Worm (Caenorhabditis elegans) whole organism, L4 larva: ENCODE measurements around the gene lipl-4.

ENCODE experiments used
- F10B5.3 ChIP-seq: sonication (generic microtip); optimal IDR thresholded peaks from 2 replicates; lab custom pipeline; 2016; ENCODE audit warnings: mild to moderate bottlenecking, missing genetic modification characterization, missing compliant biosample characterization
- F49E8.2 ChIP-seq: sonication (generic microtip); optimal IDR thresholded peaks from 2 replicates; lab custom pipeline; 2016; ENCODE audit warnings: missing compliant biosample characterization, mild to moderate bottlenecking, missing genetic modification characterization, borderline replicate concordance
- R02D3.7 ChIP-seq: fragments of 150-350 bp; sonication (generic microtip); optimal IDR thresholded peaks from 3 replicates; lab custom pipeline; 2014; ENCODE audit warnings: missing biosample characterization, missing genetic modification characterization
- Y105C5A.15 ChIP-seq: fragments of 200-800 bp; sonication (Bioruptor generic); IDR thresholded peaks from 2 replicates; pipeline ENCODE4 v1.3.6; 2022; ENCODE audit warnings: missing genetic modification characterization, missing compliant biosample characterization
- Y5F2A.4 ChIP-seq: fragments of 200-800 bp; sonication (Bioruptor generic); optimal IDR thresholded peaks from 2 replicates; lab custom pipeline; 2018; ENCODE audit warnings: mild to moderate bottlenecking, missing genetic modification characterization, missing compliant biosample characterization
- Y75B8A.6 ChIP-seq: fragments of 200-800 bp; sonication (Bioruptor generic); IDR thresholded peaks from 2 replicates; pipeline ENCODE4 v1.3.6; 2022; ENCODE audit warnings: missing genetic modification reagents, missing genetic modification characterization, missing compliant biosample characterization
- ZK546.5 ChIP-seq, 2 experiments: sonication (generic microtip); optimal IDR thresholded peaks; 2 replicates each; lab custom pipeline; 2017; ENCODE audit warnings: missing biosample characterization in 2 of 2, missing genetic modification characterization in 2 of 2
- aha-1 ChIP-seq: fragments of 150-350 bp; peaks from one replicate; lab custom pipeline; 2014; ENCODE audit warnings: missing biosample characterization, missing genetic modification characterization
- aly-2 ChIP-seq: sonication (generic microtip); optimal IDR thresholded peaks from 2 replicates; lab custom pipeline; 2018; ENCODE audit warnings: missing biosample characterization, missing genetic modification characterization
- ama-1 ChIP-seq: fragments of 150-350 bp; optimal IDR thresholded peaks from 2 replicates; lab custom pipeline; 2014; ENCODE audit warnings: inconsistent platforms, mixed read lengths
- arid-1 ChIP-seq: fragments of 200-800 bp; sonication (Bioruptor generic); conservative IDR thresholded peaks from 2 replicates; pipeline ENCODE4 v1.3.6; 2022; ENCODE audit warnings: missing genetic modification reagents, missing genetic modification characterization, missing compliant biosample characterization
- ceh-20 ChIP-seq: fragments of 200-800 bp; sonication (Bioruptor generic); IDR thresholded peaks from 2 replicates; pipeline ENCODE4 v1.3.6; 2022; ENCODE audit warnings: missing genetic modification reagents, missing genetic modification characterization, missing compliant biosample characterization
- ceh-32 ChIP-seq: sonication (generic microtip); optimal IDR thresholded peaks from 2 replicates; lab custom pipeline; 2016; ENCODE audit warnings: mild to moderate bottlenecking, missing genetic modification characterization, missing compliant biosample characterization; ENCODE audit not compliant: poor library complexity
- ceh-82 ChIP-seq: sonication (generic microtip); optimal IDR thresholded peaks from 2 replicates; lab custom pipeline; 2017; ENCODE audit warnings: missing biosample characterization, missing genetic modification characterization
- ces-1 ChIP-seq: fragments of 150-350 bp; sonication (generic microtip); optimal IDR thresholded peaks from 4 replicates; lab custom pipeline; 2014; ENCODE audit warnings: missing biosample characterization, missing genetic modification reagents, missing genetic modification characterization
- daf-12 ChIP-seq: fragments of 150-350 bp; optimal IDR thresholded peaks from 2 replicates; lab custom pipeline; 2014; ENCODE audit warnings: missing biosample characterization, missing genetic modification reagents, missing genetic modification characterization
- dmd-6 ChIP-seq: fragments of 200-800 bp; sonication (Bioruptor generic); IDR thresholded peaks from 2 replicates; pipeline ENCODE4 v1.3.6; 2022; ENCODE audit warnings: missing genetic modification reagents, missing genetic modification characterization, missing compliant biosample characterization
- dpl-1 ChIP-seq: fragments of 150-350 bp; optimal IDR thresholded peaks from 2 replicates; lab custom pipeline; 2014; ENCODE audit warnings: missing biosample characterization, missing genetic modification reagents, missing genetic modification characterization
- dve-1 ChIP-seq: sonication (generic microtip); optimal IDR thresholded peaks from 2 replicates; lab custom pipeline; 2017; ENCODE audit warnings: antibody characterized with exemption, mild to moderate bottlenecking, missing genetic modification characterization, missing compliant biosample characterization; ENCODE audit not compliant: insufficient read depth
- egl-27 ChIP-seq: sonication (generic microtip); optimal IDR thresholded peaks from 3 replicates; lab custom pipeline; 2017; ENCODE audit warnings: missing biosample characterization, missing genetic modification reagents, missing genetic modification characterization
- egl-43 ChIP-seq: fragments of 200-800 bp; sonication (Bioruptor generic); IDR thresholded peaks from 2 replicates; pipeline ENCODE4 v1.3.6; 2022; ENCODE audit warnings: missing genetic modification reagents, missing genetic modification characterization, missing compliant biosample characterization
- fkh-10 ChIP-seq: fragments of 150-350 bp; optimal IDR thresholded peaks from 2 replicates; lab custom pipeline; 2014; ENCODE audit warnings: missing biosample characterization, missing genetic modification reagents, missing genetic modification characterization
- hif-1 ChIP-seq, 2 experiments: sonication (generic microtip); optimal IDR thresholded peaks; 2 replicates each; lab custom pipeline; 2016 to 2017; ENCODE audit warnings: missing compliant biosample characterization in 2 of 2, missing genetic modification characterization in 2 of 2, missing genetic modification reagents in 2 of 2, missing genotype in 2 of 2, mild to moderate bottlenecking in 1 of 2
- hlh-11 ChIP-seq: fragments of 200-800 bp; sonication (Bioruptor generic); optimal IDR thresholded peaks from 2 replicates; lab custom pipeline; 2018; ENCODE audit warnings: mild to moderate bottlenecking, missing genetic modification characterization, missing compliant biosample characterization
- lin-13 ChIP-seq: fragments of 150-350 bp; optimal IDR thresholded peaks from 2 replicates; lab custom pipeline; 2014; ENCODE audit warnings: missing biosample characterization, missing genetic modification reagents, missing genetic modification characterization
- lin-29 ChIP-seq: fragments of 200-800 bp; sonication (Bioruptor generic); IDR thresholded peaks from 2 replicates; pipeline ENCODE4 v1.3.6; 2022; ENCODE audit warnings: missing genetic modification reagents, missing genetic modification characterization, missing compliant biosample characterization
- lin-38 ChIP-seq: fragments of 200-800 bp; sonication (Bioruptor generic); IDR thresholded peaks from 2 replicates; pipeline ENCODE4 v1.3.6; 2022; ENCODE audit warnings: missing genetic modification reagents, missing genetic modification characterization, missing compliant biosample characterization
- madf-9 ChIP-seq: fragments of 200-800 bp; sonication (Bioruptor generic); conservative IDR thresholded peaks from 2 replicates; pipeline ENCODE4 v1.3.6; 2022; ENCODE audit warnings: missing genetic modification reagents, missing genetic modification characterization, missing compliant biosample characterization
- mdl-1 ChIP-seq, 2 experiments: fragments of 150-350 bp in 1 of 2; sonication (generic microtip) in 1 of 2; optimal IDR thresholded peaks; 2 replicates each; lab custom pipeline; 2014 to 2017; ENCODE audit warnings: missing biosample characterization in 2 of 2, missing genetic modification characterization in 2 of 2
- mes-2 ChIP-seq: sonication (generic microtip); optimal IDR thresholded peaks from 2 replicates; lab custom pipeline; 2016; ENCODE audit warnings: missing genotype, mild to moderate bottlenecking, missing genetic modification characterization, missing compliant biosample characterization; ENCODE audit not compliant: poor library complexity, severe bottlenecking
- mxl-3 ChIP-seq: fragments of 200-800 bp; sonication (Bioruptor generic); optimal IDR thresholded peaks from 2 replicates; lab custom pipeline; 2018; ENCODE audit warnings: mild to moderate bottlenecking, missing genetic modification characterization, missing compliant biosample characterization
- nhr-10 ChIP-seq: fragments of 150-350 bp; optimal IDR thresholded peaks from 2 replicates; lab custom pipeline; 2014; ENCODE audit warnings: missing biosample characterization, missing genetic modification characterization
- nhr-111 ChIP-seq: fragments of 200-800 bp; sonication (Bioruptor generic); optimal IDR thresholded peaks from 2 replicates; lab custom pipeline; 2018; ENCODE audit warnings: mild to moderate bottlenecking, missing genetic modification characterization, missing compliant biosample characterization
- nhr-42 ChIP-seq: fragments of 200-800 bp; sonication (Bioruptor generic); IDR thresholded peaks from 2 replicates; pipeline ENCODE4 v1.3.6; 2022; ENCODE audit warnings: missing genetic modification characterization, missing compliant biosample characterization
- nhr-76 ChIP-seq: fragments of 150-350 bp; optimal IDR thresholded peaks from 2 replicates; lab custom pipeline; 2014; ENCODE audit warnings: missing biosample characterization, missing genetic modification characterization
- php-3 ChIP-seq: fragments of 200-800 bp; sonication (Bioruptor generic); IDR thresholded peaks from 2 replicates; pipeline ENCODE4 v1.3.6; 2022; ENCODE audit warnings: missing genetic modification reagents, missing genetic modification characterization, missing compliant biosample characterization
- sdz-12 ChIP-seq: fragments of 200-800 bp; sonication (Bioruptor generic); optimal IDR thresholded peaks from 2 replicates; lab custom pipeline; 2018; ENCODE audit warnings: mild to moderate bottlenecking, missing genetic modification characterization, missing compliant biosample characterization
- spr-1 ChIP-seq: sonication (generic microtip); optimal IDR thresholded peaks from 2 replicates; lab custom pipeline; 2016; ENCODE audit warnings: mild to moderate bottlenecking, missing genetic modification characterization, missing compliant biosample characterization
- tag-97 ChIP-seq: fragments of 200-800 bp; sonication (Bioruptor generic); IDR thresholded peaks from 2 replicates; pipeline ENCODE4 v1.3.6; 2022; ENCODE audit warnings: missing genetic modification characterization, missing compliant biosample characterization
- unc-130 ChIP-seq: sonication (generic microtip); optimal IDR thresholded peaks from 2 replicates; lab custom pipeline; 2016; ENCODE audit warnings: missing genetic modification reagents, missing genetic modification characterization, missing compliant biosample characterization
- unc-62 ChIP-seq, 3 experiments: fragments of 150-350 bp in 1 of 3; sonication (generic microtip); optimal IDR thresholded peaks in 2 of 3; peaks in 1 of 3; 1 replicate in 1 of 3; 2 replicates in 2 of 3; lab custom pipeline; 2014 to 2017; ENCODE audit warnings: missing biosample characterization in 3 of 3, missing genetic modification characterization in 3 of 3, missing genetic modification reagents in 3 of 3, missing genotype in 1 of 3
- zip-11 ChIP-seq: fragments of 200-800 bp; sonication (Bioruptor generic); IDR thresholded peaks from 2 replicates; pipeline ENCODE4 v1.3.6; 2022; ENCODE audit warnings: missing genetic modification characterization, missing compliant biosample characterization
- ztf-11 ChIP-seq: fragments of 150-350 bp; optimal IDR thresholded peaks from 2 replicates; lab custom pipeline; 2014; ENCODE audit warnings: missing biosample characterization, missing genetic modification characterization

lipl-4 gene

DNA sequence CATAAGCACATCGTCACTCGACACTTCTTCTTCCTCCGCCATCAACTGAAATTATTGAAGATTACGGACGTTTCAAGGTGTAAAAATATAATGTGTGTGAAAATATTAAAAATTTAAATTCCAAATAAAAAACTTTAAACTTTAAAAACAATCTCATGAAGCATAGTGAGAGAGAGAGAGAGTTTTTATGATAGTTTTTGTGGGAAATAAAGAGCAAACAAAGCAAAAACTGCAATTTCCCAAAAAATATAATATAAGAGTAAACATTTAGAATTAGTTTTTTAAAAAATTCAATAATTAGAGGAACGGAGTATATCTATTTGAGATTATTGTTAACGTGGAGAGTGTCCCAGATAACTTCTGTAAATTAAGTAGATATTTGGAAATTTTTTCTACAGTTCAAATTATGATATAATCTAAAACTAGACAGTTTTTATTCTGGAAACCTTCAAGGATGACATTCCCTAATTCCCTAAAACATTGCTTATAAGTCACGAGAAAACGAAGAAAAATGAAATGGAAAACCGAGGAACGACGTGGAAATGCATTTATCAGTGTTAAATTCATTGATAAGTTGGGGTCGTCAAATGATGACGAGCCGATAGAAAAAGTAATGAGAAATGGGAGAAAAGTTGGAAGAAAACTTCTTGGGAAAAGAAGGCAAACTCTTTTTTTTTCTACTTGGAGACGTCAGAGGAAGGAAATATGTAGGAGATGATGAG, 3.4 kb upstream of the lipl-4 start, which contains the start of gene dre-1 (continued):
- TF ChIP-seq F49E8.2 (tag; lab: Kevin White, UChicago) (no peak), ztf-11 (tag; lab: Kevin White, UChicago) (no peak), madf-9 (no peak), egl-27 (tag; lab: Kevin White, UChicago) (no peak), dpl-1 (GFP tag; lab: Kevin White, UChicago) (no peak), aly-2 (tag; lab: Kevin White, UChicago) (no peak), ama-1 (lab: Kevin White, UChicago) (no peak), nhr-42 (GFP tag; lab: Robert Waterston, UW) (no peak), Y105C5A.15 (no peak), lin-29 (GFP tag; lab: Robert Waterston, UW) (no peak), dve-1 (peak; percentile 62), ZK546.5 (tag; optimal IDR thresholded peaks at IDR 0.05; lab: Kevin White, UChicago) (no peak), mes-2 (tag; lab: Kevin White, UChicago) (no peak), daf-12 (no peak), zip-11 (GFP tag; lab: Robert Waterston, UW) (no peak), nhr-10 (no peak), unc-130 (GFP tag; lab: Kevin White, UChicago) (no peak), ces-1 (GFP tag; lab: Kevin White, UChicago) (no peak), dmd-6 (GFP tag; lab: Robert Waterston, UW) (0 out of 2 replicates have a peak, but pooled peaks have one; percentile 18), spr-1 (no peak), mdl-1 (tag; optimal IDR thresholded peaks at IDR 0.05; lab: Kevin White, UChicago) (no peak), ceh-20 (GFP tag; lab: Robert Waterston, UW) (no peak), ceh-82 (tag; lab: Kevin White, UChicago) (no peak), tag-97 (GFP tag; lab: Robert Waterston, UW) (no peak), egl-43 (GFP tag; lab: Robert Waterston, UW) (no peak), mxl-3 (GFP tag; lab: Kevin White, UChicago) (no peak), lin-38 (GFP tag; lab: Robert Waterston, UW) (no peak), hlh-11 (tag; lab: Kevin White, UChicago) (peak; percentile 14), R02D3.7 (tag; lab: Kevin White, UChicago) (no peak), Y5F2A.4 (GFP tag; lab: Kevin White, UChicago) (no peak), lin-13 (GFP tag; lab: Kevin White, UChicago) (no peak), F10B5.3 (tag; lab: Kevin White, UChicago) (no peak), Y75B8A.6 (GFP tag; lab: Robert Waterston, UW) (no peak)

DNA sequence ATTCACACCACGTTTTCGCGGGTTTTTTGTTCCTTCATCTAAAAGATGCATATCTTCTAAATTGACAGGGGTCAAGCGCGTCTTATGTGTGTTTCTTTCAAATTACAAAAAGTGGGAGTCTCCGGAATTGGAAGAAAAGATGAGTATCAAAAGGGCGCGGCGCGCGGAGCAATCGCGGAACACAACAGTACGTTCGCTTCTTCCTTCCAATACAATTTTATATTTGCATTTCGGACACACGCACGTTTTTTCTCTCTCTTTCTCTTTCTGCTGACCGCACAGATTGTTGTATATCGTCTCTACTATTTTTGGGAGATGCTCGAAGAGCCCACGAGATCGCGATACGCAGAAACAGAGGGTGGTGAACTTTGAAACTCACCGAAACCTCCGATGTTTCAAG, 1.7 kb upstream of the lipl-4 start:
- TF ChIP-seq arid-1 (GFP tag; lab: Robert Waterston, UW): no peak
- no peak for TF ChIP-seq nhr-42 (GFP tag; lab: Robert Waterston, UW)
- no peak for TF ChIP-seq daf-12
- peak; percentile 37 for TF ChIP-seq aha-1 (tag; lab: Kevin White, UChicago)
- peak in 1 of 2 experiments; percentile 95 for TF ChIP-seq unc-62 (GFP tag; optimal IDR thresholded peaks at IDR 0.05 in 1 of 2; lab: Kevin White, UChicago)
- TF ChIP-seq unc-62 (tag; optimal IDR thresholded peaks at IDR 0.05; lab: Kevin White, UChicago): no peak
- TF ChIP-seq ZK546.5 (tag; optimal IDR thresholded peaks at IDR 0.05; lab: Kevin White, UChicago): no peak
- no peak for TF ChIP-seq Y5F2A.4 (GFP tag; lab: Kevin White, UChicago)
- no peak for TF ChIP-seq nhr-76 (tag; lab: Kevin White, UChicago)
- TF ChIP-seq ama-1 (lab: Kevin White, UChicago): no peak
- TF ChIP-seq ceh-32 (tag; lab: Kevin White, UChicago): no peak
- TF ChIP-seq lin-29 (GFP tag; lab: Robert Waterston, UW): no peak
- TF ChIP-seq php-3: no peak
- TF ChIP-seq sdz-12 (GFP tag; lab: Kevin White, UChicago): no peak
- peak; percentile 22 for TF ChIP-seq dve-1
- TF ChIP-seq hif-1 (tag; optimal IDR thresholded peaks at IDR 0.05; lab: Kevin White, UChicago): no peak
- TF ChIP-seq mdl-1 (tag; optimal IDR thresholded peaks at IDR 0.05; lab: Kevin White, UChicago): peak in 1 of 2 experiments; percentile 8
- no peak for TF ChIP-seq fkh-10 (GFP tag; lab: Kevin White, UChicago)
- no peak for TF ChIP-seq lin-38 (GFP tag; lab: Robert Waterston, UW)
- TF ChIP-seq nhr-111 (GFP tag; lab: Kevin White, UChicago): no peak
